Worm (Caenorhabditis elegans) whole organism, L2 larva: Measurements from ENCODE around the gene tkr-3.
A peak's percentile ranks its signal among the peaks of the same experiment; 100 is the strongest.

ENCODE experiments used
- C34F6.9 ChIP-seq: fragments of 150-350 bp; optimal IDR thresholded peaks from 2 replicates; lab custom pipeline; 2014; ENCODE audit warnings: missing biosample characterization, missing genetic modification characterization
- F13H6.1 ChIP-seq: sonication (generic microtip); optimal IDR thresholded peaks from 2 replicates; lab custom pipeline; 2016; ENCODE audit warnings: missing genetic modification characterization, missing compliant biosample characterization
- R02D3.7 ChIP-seq: fragments of 150-350 bp; optimal IDR thresholded peaks from 2 replicates; lab custom pipeline; 2014; ENCODE audit warnings: missing biosample characterization, missing genetic modification characterization
- Y55F3AM.14 ChIP-seq: fragments of 200-800 bp; sonication (Bioruptor generic); optimal IDR thresholded peaks from 2 replicates; lab custom pipeline; 2018; ENCODE audit warnings: mild to moderate bottlenecking, missing genetic modification characterization, missing compliant biosample characterization
- ZK546.5 ChIP-seq: sonication (generic microtip); optimal IDR thresholded peaks from 2 replicates; lab custom pipeline; 2017; ENCODE audit warnings: missing biosample characterization, missing genetic modification characterization
- alr-1 ChIP-seq: fragments of 150-350 bp; optimal IDR thresholded peaks from 2 replicates; lab custom pipeline; 2014; ENCODE audit warnings: missing biosample characterization, missing genetic modification characterization
- aly-2 ChIP-seq: fragments of 150-350 bp; optimal IDR thresholded peaks from 2 replicates; lab custom pipeline; 2014; ENCODE audit warnings: missing biosample characterization, missing genetic modification characterization
- ama-1 ChIP-seq: fragments of 150-350 bp; optimal IDR thresholded peaks from 2 replicates; lab custom pipeline; 2018; ENCODE audit warnings: inconsistent platforms
- blmp-1 ChIP-seq: sonication (generic microtip); optimal IDR thresholded peaks from 2 replicates; lab custom pipeline; 2017; ENCODE audit warnings: missing genetic modification characterization, mild to moderate bottlenecking, missing compliant biosample characterization, antibody characterized with exemption, moderate library complexity; ENCODE audit not compliant: insufficient read depth
- ceh-16 ChIP-seq: fragments of 150-350 bp; optimal IDR thresholded peaks from 2 replicates; lab custom pipeline; 2014; ENCODE audit warnings: missing biosample characterization, missing genetic modification characterization
- ceh-82 ChIP-seq: fragments of 150-350 bp; optimal IDR thresholded peaks from 2 replicates; lab custom pipeline; 2014; ENCODE audit warnings: missing biosample characterization, missing genetic modification characterization
- crh-2 ChIP-seq: sonication (generic microtip); optimal IDR thresholded peaks from 2 replicates; lab custom pipeline; 2017; ENCODE audit warnings: missing biosample characterization, missing genetic modification characterization
- dmd-4 ChIP-seq: sonication (generic microtip); optimal IDR thresholded peaks from 2 replicates; lab custom pipeline; 2017; ENCODE audit warnings: missing biosample characterization, missing genetic modification characterization
- egl-27 ChIP-seq: sonication (generic microtip); optimal IDR thresholded peaks from 3 replicates; lab custom pipeline; 2017; ENCODE audit warnings: missing biosample characterization, missing genetic modification reagents, missing genetic modification characterization
- elt-1 ChIP-seq: fragments of 150-350 bp; optimal IDR thresholded peaks from 2 replicates; lab custom pipeline; 2014; ENCODE audit warnings: missing biosample characterization, missing genetic modification characterization
- elt-3 ChIP-seq: sonication (generic microtip); optimal IDR thresholded peaks from 2 replicates; lab custom pipeline; 2017; ENCODE audit warnings: missing biosample characterization, missing genetic modification characterization
- gmeb-1 ChIP-seq: fragments of 150-350 bp; optimal IDR thresholded peaks from 2 replicates; lab custom pipeline; 2014; ENCODE audit warnings: missing biosample characterization, missing genetic modification characterization
- lin-11 ChIP-seq: fragments of 150-350 bp; sonication (generic microtip); optimal IDR thresholded peaks from 2 replicates; lab custom pipeline; 2014; ENCODE audit warnings: missing biosample characterization, missing genetic modification characterization, inconsistent platforms, mixed read lengths
- lin-13 ChIP-seq: fragments of 150-350 bp; optimal IDR thresholded peaks from 2 replicates; lab custom pipeline; 2014; ENCODE audit warnings: missing biosample characterization, missing genetic modification reagents, missing genetic modification characterization
- lin-39 ChIP-seq: fragments of 150-350 bp; optimal IDR thresholded peaks from 2 replicates; lab custom pipeline; 2014; ENCODE audit warnings: missing biosample characterization, missing genetic modification reagents, missing genetic modification characterization
- lsy-2 ChIP-seq, 2 experiments: fragments of 150-350 bp in 1 of 2; sonication (generic microtip) in 1 of 2; optimal IDR thresholded peaks; 2 replicates each; lab custom pipeline; 2014 to 2017; ENCODE audit warnings: missing biosample characterization in 2 of 2, missing genetic modification characterization in 2 of 2
- mab-5 ChIP-seq: fragments of 150-350 bp; optimal IDR thresholded peaks from 2 replicates; lab custom pipeline; 2014; ENCODE audit warnings: missing biosample characterization, missing genetic modification characterization
- mbf-1 ChIP-seq: sonication (generic microtip); optimal IDR thresholded peaks from 2 replicates; lab custom pipeline; 2017; ENCODE audit warnings: missing biosample characterization, missing genetic modification characterization
- mdl-1 ChIP-seq, 2 experiments: fragments of 150-350 bp in 1 of 2; sonication (generic microtip) in 1 of 2; optimal IDR thresholded peaks; 2 replicates each; lab custom pipeline; 2017; ENCODE audit warnings: missing biosample characterization in 2 of 2, missing genetic modification characterization in 2 of 2
- nhr-10 ChIP-seq: sonication (generic microtip); optimal IDR thresholded peaks from 2 replicates; lab custom pipeline; 2017; ENCODE audit warnings: missing biosample characterization, missing genetic modification characterization
- nhr-11 ChIP-seq: fragments of 150-350 bp; optimal IDR thresholded peaks from 2 replicates; lab custom pipeline; 2014; ENCODE audit warnings: missing biosample characterization, missing genetic modification characterization
- nhr-12 ChIP-seq: fragments of 150-350 bp; optimal IDR thresholded peaks from 2 replicates; lab custom pipeline; 2014; ENCODE audit warnings: missing biosample characterization, missing genetic modification characterization
- nhr-129 ChIP-seq: fragments of 150-350 bp; optimal IDR thresholded peaks from 2 replicates; lab custom pipeline; 2014; ENCODE audit warnings: missing biosample characterization, missing genetic modification characterization
- nhr-21 ChIP-seq: fragments of 150-350 bp; optimal IDR thresholded peaks from 2 replicates; lab custom pipeline; 2014; ENCODE audit warnings: missing biosample characterization, missing genetic modification characterization
- nhr-23 ChIP-seq: fragments of 150-350 bp; optimal IDR thresholded peaks from 2 replicates; lab custom pipeline; 2014; ENCODE audit warnings: missing biosample characterization, missing genetic modification reagents, missing genetic modification characterization
- nhr-237 ChIP-seq: fragments of 150-350 bp; optimal IDR thresholded peaks from 2 replicates; lab custom pipeline; 2014; ENCODE audit warnings: missing biosample characterization, missing genetic modification characterization
- nhr-25 ChIP-seq: fragments of 150-350 bp; sonication (generic microtip); optimal IDR thresholded peaks from 3 replicates; lab custom pipeline; 2014; ENCODE audit warnings: missing biosample characterization, missing genetic modification characterization
- nhr-6 ChIP-seq: fragments of 150-350 bp; optimal IDR thresholded peaks from 2 replicates; lab custom pipeline; 2014; ENCODE audit warnings: missing biosample characterization, missing genetic modification characterization
- nhr-77 ChIP-seq: fragments of 150-350 bp; optimal IDR thresholded peaks from 2 replicates; lab custom pipeline; 2014; ENCODE audit warnings: missing biosample characterization, missing genetic modification characterization
- peb-1 ChIP-seq: fragments of 150-350 bp; optimal IDR thresholded peaks from 2 replicates; lab custom pipeline; 2014; ENCODE audit warnings: missing biosample characterization, missing genetic modification characterization
- sem-4 ChIP-seq: fragments of 150-350 bp; optimal IDR thresholded peaks from 2 replicates; lab custom pipeline; 2014; ENCODE audit warnings: missing biosample characterization, missing genetic modification reagents, missing genetic modification characterization
- skn-1 ChIP-seq: sonication (generic microtip); optimal IDR thresholded peaks from 2 replicates; lab custom pipeline; 2017; ENCODE audit warnings: missing biosample characterization, missing genetic modification characterization
- sma-3 ChIP-seq: sonication (generic microtip); optimal IDR thresholded peaks from 2 replicates; lab custom pipeline; 2016; ENCODE audit warnings: missing genetic modification reagents, missing genetic modification characterization, missing compliant biosample characterization
- sma-9 ChIP-seq, 2 experiments: fragments of 150-350 bp in 1 of 2; sonication (generic microtip) in 1 of 2; optimal IDR thresholded peaks; 2 replicates each; lab custom pipeline; 2014 to 2016; ENCODE audit warnings: missing genetic modification characterization in 2 of 2, mild to moderate bottlenecking in 1 of 2, missing biosample characterization in 1 of 2, missing compliant biosample characterization in 1 of 2, missing genetic modification reagents in 1 of 2, moderate library complexity in 1 of 2
- snpc-4 ChIP-seq: fragments of 150-350 bp; optimal IDR thresholded peaks from 2 replicates; lab custom pipeline; 2014; ENCODE audit warnings: missing biosample characterization, missing genetic modification characterization
- unc-39 ChIP-seq: fragments of 150-350 bp; optimal IDR thresholded peaks from 2 replicates; lab custom pipeline; 2014; ENCODE audit warnings: missing biosample characterization, missing genetic modification characterization
- unc-55 ChIP-seq: fragments of 150-350 bp; sonication (generic microtip); optimal IDR thresholded peaks from 3 replicates; lab custom pipeline; 2014; ENCODE audit warnings: missing biosample characterization, missing genetic modification reagents, missing genetic modification characterization
- unc-62 ChIP-seq: fragments of 150-350 bp; optimal IDR thresholded peaks from 2 replicates; lab custom pipeline; 2014; ENCODE audit warnings: missing biosample characterization, missing genetic modification reagents, missing genetic modification characterization
- zag-1 ChIP-seq: fragments of 150-350 bp; optimal IDR thresholded peaks from 2 replicates; lab custom pipeline; 2014; ENCODE audit warnings: missing biosample characterization, missing genetic modification characterization
- ztf-1 ChIP-seq: fragments of 200-800 bp; sonication (Bioruptor generic); conservative IDR thresholded peaks from 2 replicates; pipeline ENCODE4 v1.3.6; 2022; ENCODE audit warnings: missing genetic modification characterization, missing compliant biosample characterization
- ztf-11 ChIP-seq: sonication (generic microtip); optimal IDR thresholded peaks from 2 replicates; lab custom pipeline; 2017; ENCODE audit warnings: missing biosample characterization, missing genetic modification characterization
- ztf-4 ChIP-seq: fragments of 150-350 bp; optimal IDR thresholded peaks from 2 replicates; lab custom pipeline; 2014; ENCODE audit warnings: missing biosample characterization, missing genetic modification characterization

The tkr-3 gene

DNA sequence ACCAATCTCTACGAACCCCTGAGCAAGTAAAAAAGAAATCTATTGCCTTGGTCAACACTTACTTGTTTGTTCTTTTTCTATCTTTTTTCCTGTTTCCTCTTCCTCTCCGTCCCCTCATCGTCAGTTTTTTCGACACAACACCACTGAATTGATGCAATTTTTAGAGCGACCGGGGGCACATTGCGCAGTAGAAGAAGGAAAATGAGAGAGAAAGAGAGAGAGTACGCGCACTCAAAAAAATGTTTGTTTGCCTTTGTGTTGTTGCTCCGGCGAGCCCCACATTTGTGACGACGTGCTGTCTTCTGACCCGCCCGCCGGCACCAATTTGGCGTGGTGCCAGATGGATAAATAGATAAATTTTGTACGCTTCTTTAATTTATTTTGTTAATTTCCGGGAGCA lies 21.8 kb downstream of the tkr-3 start (continued):
- TF ChIP-seq snpc-4 (no peak), unc-55 (GFP tag; lab: Kevin White, UChicago) (peak; percentile 5), unc-62 (GFP tag; lab: Kevin White, UChicago) (no peak), nhr-10 (tag; lab: Kevin White, UChicago) (no peak), lin-39 (tag; lab: Kevin White, UChicago) (no peak), F13H6.1 (tag; lab: Kevin White, UChicago) (peak; percentile 50), ceh-82 (tag; lab: Kevin White, UChicago) (no peak), nhr-6 (tag; lab: Kevin White, UChicago) (no peak)
- TF ChIP-seq, all 48 proteins: peak for 12

ce11 chrIV:5093462-5093861 lies 28.4 kb downstream of the tkr-3 start:
- no peak for TF ChIP-seq aly-2 (tag; lab: Kevin White, UChicago)
- TF ChIP-seq nhr-23 (tag; lab: Kevin White, UChicago), result no peak
- TF ChIP-seq elt-1 (tag; lab: Kevin White, UChicago), result no peak
- no peak for TF ChIP-seq ceh-16
- no peak for TF ChIP-seq nhr-21

ce11 chrIV:5090993-5091793 lies 30.7 kb downstream of the tkr-3 start, which contains the start of the genes snpn-1 and C02B10.4:
TSS of gene snpn-1 (minus strand) at chrIV:5091043.
TSS of gene C02B10.4 (plus strand) at chrIV:5091586.
- no peak for TF ChIP-seq peb-1 (tag; lab: Kevin White, UChicago)
- TF ChIP-seq nhr-25 (tag; lab: Kevin White, UChicago), result peak; percentile 23
- TF ChIP-seq nhr-6 (tag; lab: Kevin White, UChicago), result no peak
- TF ChIP-seq nhr-129 (tag; lab: Kevin White, UChicago), result peak; percentile 56
- TF ChIP-seq lin-11 (tag; lab: Kevin White, UChicago), result no peak
- no peak for TF ChIP-seq unc-62 (GFP tag; lab: Kevin White, UChicago)
- TF ChIP-seq elt-1 (tag; lab: Kevin White, UChicago), result no peak
- TF ChIP-seq ama-1 (lab: Kevin White, UChicago), result no peak
- no peak for TF ChIP-seq nhr-11 (tag; lab: Kevin White, UChicago)
- TF ChIP-seq sma-3 (GFP tag; lab: Kevin White, UChicago), result no peak
- TF ChIP-seq ceh-16, result no peak
- peak; percentile 15 for TF ChIP-seq gmeb-1 (tag; lab: Kevin White, UChicago)
- TF ChIP-seq R02D3.7 (tag; lab: Kevin White, UChicago), result no peak
- TF ChIP-seq mbf-1 (tag; lab: Kevin White, UChicago), result no peak
- TF ChIP-seq nhr-23 (tag; lab: Kevin White, UChicago), result no peak
- no peak for TF ChIP-seq mdl-1 (tag; optimal IDR thresholded peaks at IDR 0.05; lab: Kevin White, UChicago)
- no peak for TF ChIP-seq lin-39 (tag; lab: Kevin White, UChicago)
- no peak for TF ChIP-seq alr-1
- no peak for TF ChIP-seq lin-13 (GFP tag; lab: Kevin White, UChicago)
- TF ChIP-seq F13H6.1 (tag; lab: Kevin White, UChicago), result no peak
- TF ChIP-seq nhr-77 (tag; lab: Kevin White, UChicago), result no peak
- no peak for TF ChIP-seq nhr-10 (tag; lab: Kevin White, UChicago)
- peak; percentile 24 for TF ChIP-seq sem-4
- TF ChIP-seq ztf-11 (tag; lab: Kevin White, UChicago), result no peak
- no peak for TF ChIP-seq ztf-4 (tag; lab: Kevin White, UChicago)
- TF ChIP-seq elt-3, result no peak
- TF ChIP-seq nhr-12 (tag; lab: Kevin White, UChicago), result no peak
- no peak for TF ChIP-seq nhr-237 (tag; lab: Kevin White, UChicago)
- TF ChIP-seq dmd-4 (tag; lab: Kevin White, UChicago), result no peak
- TF ChIP-seq sma-9 (GFP tag; optimal IDR thresholded peaks at IDR 0.05; lab: Kevin White, UChicago), result peak; percentile 37
- TF ChIP-seq sma-9 (tag; optimal IDR thresholded peaks at IDR 0.05; lab: Kevin White, UChicago), result no peak
- TF ChIP-seq ceh-82 (tag; lab: Kevin White, UChicago), result no peak
- TF ChIP-seq ZK546.5 (tag; lab: Kevin White, UChicago), result no peak
- no peak for TF ChIP-seq mab-5 (tag; lab: Kevin White, UChicago)
- TF ChIP-seq C34F6.9 (tag; lab: Kevin White, UChicago), result peak; percentile 75
- no peak for TF ChIP-seq aly-2 (tag; lab: Kevin White, UChicago)
- TF ChIP-seq snpc-4, result no peak
- no peak for TF ChIP-seq Y55F3AM.14
- TF ChIP-seq unc-39 (tag; lab: Kevin White, UChicago), result no peak
- no peak for TF ChIP-seq skn-1 (tag; lab: Kevin White, UChicago)
- TF ChIP-seq blmp-1 (tag; lab: Kevin White, UChicago), result peak; percentile 19
- TF ChIP-seq crh-2, result peak; percentile 54
- no peak for TF ChIP-seq egl-27 (tag; lab: Kevin White, UChicago)
- no peak for TF ChIP-seq ztf-1
- TF ChIP-seq nhr-21, result no peak
- peak; percentile 96 to 99 for TF ChIP-seq lsy-2 (tag; optimal IDR thresholded peaks at IDR 0.05; lab: Kevin White, UChicago)
- TF ChIP-seq zag-1 (tag; lab: Kevin White, UChicago), result no peak
